Worm (Caenorhabditis elegans): ENCODE measurements around the gene ptr-20.

ce11 chrII:15208151-15208550 is 50.2 kb downstream of the ptr-20 start:
- no peak for TF ChIP-seq nhr-76 (tag; optimal IDR thresholded peaks at IDR 0.05)
- no peak for TF ChIP-seq unc-62 (GFP tag; optimal IDR thresholded peaks at IDR 0.05)
- no peak for TF ChIP-seq lin-13 (tag; optimal IDR thresholded peaks at IDR 0.05)
- TF ChIP-seq mab-5 (tag; optimal IDR thresholded peaks at IDR 0.05) = no peak
- no peak for TF ChIP-seq snpc-4 (tag; optimal IDR thresholded peaks at IDR 0.05)
- no peak for TF ChIP-seq nhr-2 (tag; optimal IDR thresholded peaks at IDR 0.05)
- TF ChIP-seq mep-1 (tag; optimal IDR thresholded peaks at IDR 0.05) = peak; percentile 3
- peak; percentile 93 for TF ChIP-seq lsy-2 (tag; optimal IDR thresholded peaks at IDR 0.05)
- no peak for TF ChIP-seq elt-3 (tag; optimal IDR thresholded peaks at IDR 0.05)
- no peak for TF ChIP-seq nhr-28 (tag; optimal IDR thresholded peaks at IDR 0.05)
- TF ChIP-seq cnd-1 (tag; optimal IDR thresholded peaks at IDR 0.05) = no peak
- no peak for TF ChIP-seq elt-1 (tag; optimal IDR thresholded peaks at IDR 0.05; ENCODE audit: borderline replicate concordance, insufficient read depth)
- no peak for TF ChIP-seq ztf-11 (tag; optimal IDR thresholded peaks at IDR 0.05)

Measured in whole organism, mixed stage, embryonic.